Worm (Caenorhabditis elegans) whole organism, L2 larva: ENCODE measurements around the gene mlk-1.
"Not testable (repeated sequence)": the region's sequence is repeated elsewhere in the genome, so short reads cannot be mapped to it uniquely, and the experiment has no call there.

Experiments used
- ceh-82 ChIP-seq: fragments of 150-350 bp; optimal IDR thresholded peaks from 2 replicates; lab custom pipeline; 2014; ENCODE audit warnings: missing biosample characterization, missing genetic modification characterization
- crh-2 ChIP-seq: sonication (generic microtip); optimal IDR thresholded peaks from 2 replicates; lab custom pipeline; 2017; ENCODE audit warnings: missing biosample characterization, missing genetic modification characterization
- lin-13 ChIP-seq: fragments of 150-350 bp; optimal IDR thresholded peaks from 2 replicates; lab custom pipeline; 2014; ENCODE audit warnings: missing biosample characterization, missing genetic modification reagents, missing genetic modification characterization
- nhr-11 ChIP-seq: fragments of 150-350 bp; optimal IDR thresholded peaks from 2 replicates; lab custom pipeline; 2014; ENCODE audit warnings: missing biosample characterization, missing genetic modification characterization
- unc-39 ChIP-seq: fragments of 150-350 bp; optimal IDR thresholded peaks from 2 replicates; lab custom pipeline; 2014; ENCODE audit warnings: missing biosample characterization, missing genetic modification characterization
- unc-62 ChIP-seq: fragments of 150-350 bp; optimal IDR thresholded peaks from 2 replicates; lab custom pipeline; 2014; ENCODE audit warnings: missing biosample characterization, missing genetic modification reagents, missing genetic modification characterization

ce11 chrV:5047230-5047629 lies 17.4 kb downstream of the mlk-1 start:
- not testable (repeated sequence) for TF ChIP-seq unc-39; crh-2 (tag; lab: Kevin White, UChicago); nhr-11 (tag; lab: Kevin White, UChicago); lin-13 (GFP tag; lab: Kevin White, UChicago); ceh-82 (tag; lab: Kevin White, UChicago); unc-62 (GFP tag; lab: Kevin White, UChicago)
